Fruit fly (Drosophila melanogaster): ENCODE data around the gene ATPsynbetaL.
A peak's percentile ranks its signal among the peaks of the same experiment; 100 is the strongest.

The ATPsynbetaL gene

DNA sequence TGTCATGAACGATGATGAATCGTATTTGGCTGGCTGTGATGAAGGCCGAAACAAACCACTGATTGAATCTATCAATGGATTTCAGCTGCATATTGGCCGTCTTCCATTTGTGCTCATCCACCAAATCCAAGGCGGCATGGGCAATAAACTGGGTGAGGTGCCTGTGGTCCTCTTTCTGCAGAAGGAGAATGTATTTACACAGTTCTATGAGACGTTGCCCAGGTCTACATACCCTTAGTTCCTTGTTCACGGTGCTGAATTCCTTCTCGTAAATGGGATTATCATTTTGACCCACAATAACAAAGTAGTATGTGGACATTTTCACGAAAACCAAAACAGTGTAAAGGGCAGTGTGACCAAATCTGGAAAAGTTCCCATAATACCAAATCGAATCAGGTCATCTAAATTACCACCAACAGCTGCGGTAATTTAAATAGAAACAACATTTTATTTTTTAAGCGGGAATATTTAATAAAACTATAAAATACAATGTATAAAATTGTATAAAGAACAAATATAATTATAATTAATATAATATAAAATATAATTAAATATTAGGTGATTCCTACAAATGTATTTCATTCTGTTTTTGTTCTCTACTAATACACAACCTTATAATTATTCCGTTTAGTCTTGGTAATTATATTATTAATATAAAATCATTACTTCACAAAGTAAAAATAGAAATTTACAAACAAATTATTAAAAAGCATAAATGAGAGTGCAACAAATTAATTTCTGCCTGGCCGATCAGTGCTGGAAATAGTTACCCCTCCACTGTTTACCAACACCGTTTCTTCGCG, 33.8 kb downstream of the ATPsynbetaL start, which contains the start of the genes Trs20 and elg1 (continued):
- TF ChIP-seq zen2 (GFP tag; IDR thresholded peaks at IDR 0.05; ENCODE audit: partially characterized antibody) (no peak), fd3F (GFP tag; optimal IDR thresholded peaks at IDR 0.05) (peak; percentile 46), CG8359 (GFP tag; optimal IDR thresholded peaks at IDR 0.05; ENCODE audit: borderline replicate concordance) (no peak), odd (GFP tag; optimal IDR thresholded peaks at IDR 0.05) (no peak), sob (GFP tag; IDR thresholded peaks at IDR 0.05) (peak; percentile 59), CG10321 (GFP tag; IDR thresholded peaks at IDR 0.05) (no peak), Usf (GFP tag; optimal IDR thresholded peaks at IDR 0.05) (no peak), esg (GFP tag; conservative IDR thresholded peaks at IDR 0.05) (no peak), D19A (tag; optimal IDR thresholded peaks at IDR 0.05) (peak; percentile 74), CG1024 (GFP tag; IDR thresholded peaks at IDR 0.05) (no peak), HmgD (GFP tag; optimal IDR thresholded peaks at IDR 0.05) (no peak), CG31388 (GFP tag; optimal IDR thresholded peaks at IDR 0.05) (no peak), knrl (GFP tag; IDR thresholded peaks at IDR 0.05; ENCODE audit: partially characterized antibody) (no peak), Kr (GFP tag; optimal IDR thresholded peaks at IDR 0.05) (no peak), Chrac-16 (GFP tag; optimal IDR thresholded peaks at IDR 0.05) (peak; percentile 21), CG8924 (tag; optimal IDR thresholded peaks at IDR 0.05) (peak; percentile 84), CG11504 (tag; optimal IDR thresholded peaks at IDR 0.05) (no peak), CG12155 (GFP tag; optimal IDR thresholded peaks at IDR 0.05) (peak; percentile 19), CG12391 (tag; optimal IDR thresholded peaks at IDR 0.05) (peak; percentile 84), jigr1 (GFP tag; IDR thresholded peaks at IDR 0.05) (no peak), CG3838 (GFP tag; optimal IDR thresholded peaks at IDR 0.05) (no peak), CG15073 (GFP tag; optimal IDR thresholded peaks at IDR 0.05) (no peak), Ravus (GFP tag; IDR thresholded peaks at IDR 0.05) (no peak), nerfin-1 (tag; optimal IDR thresholded peaks at IDR 0.05) (peak; percentile 15), fd102C (GFP tag; optimal IDR thresholded peaks at IDR 0.05) (no peak), CG7372 (GFP tag; IDR thresholded peaks at IDR 0.05) (no peak), pita (GFP tag; optimal IDR thresholded peaks at IDR 0.05) (no peak), CoRest (tag; optimal IDR thresholded peaks at IDR 0.05) (peak; percentile 74), CG9817 (tag; optimal IDR thresholded peaks at IDR 0.05) (no peak), grau (tag; optimal IDR thresholded peaks at IDR 0.05) (peak; percentile 71), Atf6 (GFP tag; IDR thresholded peaks at IDR 0.05) (0 out of 2 replicates have a peak, but pooled peaks have one; percentile 12), CG4707 (GFP tag; optimal IDR thresholded peaks at IDR 0.05) (no peak), CG18476 (GFP tag; optimal IDR thresholded peaks at IDR 0.05) (no peak), Fer2 (tag; optimal IDR thresholded peaks at IDR 0.05) (peak; percentile 24), CG32767 (GFP tag; IDR thresholded peaks at IDR 0.05) (0 out of 2 replicates have a peak, but pooled peaks have one; percentile 12), Optix (GFP tag; IDR thresholded peaks at IDR 0.05) (no peak), stwl (tag; optimal IDR thresholded peaks at IDR 0.05) (peak; percentile 46), CkIIα-i1 (GFP tag; IDR thresholded peaks at IDR 0.05) (no peak), Mrtf (GFP tag; IDR thresholded peaks at IDR 0.05) (no peak), CG11696 (GFP tag; IDR thresholded peaks at IDR 0.05) (peak; percentile 100), Rfx (GFP tag; IDR thresholded peaks at IDR 0.05) (peak; percentile 65), CG31365 (tag; optimal IDR thresholded peaks at IDR 0.05) (no peak), Hmr (GFP tag; optimal IDR thresholded peaks at IDR 0.05) (peak; percentile 15), ato (GFP tag; IDR thresholded peaks at IDR 0.05; ENCODE audit: partially characterized antibody) (no peak), lov (optimal IDR thresholded peaks at IDR 0.05) (no peak), lov (GFP tag; IDR thresholded peaks at IDR 0.05) (no peak), MTF-1 (GFP tag; optimal IDR thresholded peaks at IDR 0.05; ENCODE audit: borderline replicate concordance) (no peak), CG14441 (GFP tag; IDR thresholded peaks at IDR 0.05) (no peak), oc (tag; optimal IDR thresholded peaks at IDR 0.05) (no peak)

Data from whole organism, embryonic.